Fruit fly (Drosophila melanogaster): ENCODE data around the gene Ltn1.

The Ltn1 gene

DNA sequence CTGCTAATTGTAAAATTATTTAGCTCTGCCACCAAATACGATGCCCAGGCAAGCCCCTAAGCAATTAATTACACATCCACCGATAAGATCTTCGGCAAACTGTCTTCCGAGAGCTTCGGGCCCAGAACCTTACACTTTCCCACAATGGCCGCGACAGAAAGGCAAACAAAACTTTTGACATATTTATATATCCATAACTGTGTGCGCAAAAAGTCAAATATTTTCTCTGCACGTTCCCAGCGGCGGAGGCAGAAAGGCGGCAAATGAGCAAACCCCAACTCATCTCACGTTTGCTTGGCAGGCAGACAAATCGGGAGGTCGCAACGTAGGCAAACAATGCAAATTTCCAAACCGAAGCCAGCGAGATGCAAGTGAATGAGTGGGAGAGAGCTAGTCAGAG is 7.1 kb upstream of the Ltn1 start:
- TF ChIP-seq Sp1 (GFP tag; optimal IDR thresholded peaks at IDR 0.05) (no peak), rgr (GFP tag; optimal IDR thresholded peaks at IDR 0.05) (no peak), woc (GFP tag; optimal IDR thresholded peaks at IDR 0.05) (no peak), Hr83 (GFP tag; optimal IDR thresholded peaks at IDR 0.05; ENCODE audit: poor library complexity, severe bottlenecking) (no peak), br (GFP tag; optimal IDR thresholded peaks at IDR 0.05) (no peak), dmrt93B (GFP tag; optimal IDR thresholded peaks at IDR 0.05) (no peak), sv (GFP tag; optimal IDR thresholded peaks at IDR 0.05) (no peak), tai (GFP tag; optimal IDR thresholded peaks at IDR 0.05) (no peak), Myc (optimal IDR thresholded peaks at IDR 0.05) (no peak), usp (GFP tag; optimal IDR thresholded peaks at IDR 0.05) (no peak)

DNA sequence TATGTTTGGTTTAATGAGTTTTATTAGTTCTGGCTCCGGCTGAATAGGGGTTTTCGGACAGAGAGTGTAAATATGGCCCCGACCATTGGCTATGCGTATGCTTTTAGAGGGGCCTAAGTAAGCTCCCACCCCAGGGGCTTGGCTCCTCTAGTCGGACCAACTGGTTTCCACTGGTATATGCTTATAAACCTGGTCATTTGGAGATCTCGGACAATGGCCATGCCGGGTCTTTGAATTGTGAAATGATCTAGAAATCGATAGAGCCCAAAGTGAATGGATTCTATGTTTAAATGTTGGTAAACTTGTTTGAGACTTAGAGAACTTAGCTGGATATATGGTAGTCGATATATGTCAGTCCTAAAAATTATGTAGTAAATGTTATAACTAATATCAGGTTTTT is 6.6 kb upstream of the Ltn1 start:
- TF ChIP-seq GATAd (GFP tag; optimal IDR thresholded peaks at IDR 0.05) = no peak
- no peak for TF ChIP-seq Hr83 (GFP tag; optimal IDR thresholded peaks at IDR 0.05; ENCODE audit: poor library complexity, severe bottlenecking)
- TF ChIP-seq lola (GFP tag; optimal IDR thresholded peaks at IDR 0.05) = no peak
- TF ChIP-seq jim (GFP tag; optimal IDR thresholded peaks at IDR 0.05) = no peak
- no peak for TF ChIP-seq rgr (GFP tag; optimal IDR thresholded peaks at IDR 0.05)
- no peak for TF ChIP-seq N (GFP tag; optimal IDR thresholded peaks at IDR 0.05)
- no peak for TF ChIP-seq CrebA (GFP tag; optimal IDR thresholded peaks at IDR 0.05; ENCODE audit: borderline replicate concordance)

DNA sequence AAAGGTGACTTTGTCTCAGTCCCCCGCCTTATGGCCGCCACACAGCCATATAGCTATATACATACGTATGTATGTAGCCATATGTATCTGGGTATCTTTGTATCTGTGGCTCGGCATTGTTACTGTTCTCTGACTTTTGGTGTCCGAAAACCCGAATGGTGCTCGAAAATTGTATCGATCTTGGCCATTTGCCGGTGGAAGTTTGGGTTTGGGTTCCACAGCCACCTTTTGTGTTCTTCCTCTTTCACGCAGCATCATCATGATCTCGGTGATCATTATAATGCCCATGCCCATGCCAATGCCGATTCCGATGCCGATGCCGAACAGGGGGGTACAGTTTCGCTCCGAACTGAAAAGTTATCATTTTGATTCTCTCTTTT is 5.9 kb upstream of the Ltn1 start:
- TF ChIP-seq fru (GFP tag; optimal IDR thresholded peaks at IDR 0.05) (peak; percentile 49), HLH106 (tag; optimal IDR thresholded peaks at IDR 0.05) (no peak), psq (GFP tag; optimal IDR thresholded peaks at IDR 0.05) (peak; percentile 0), Hr83 (GFP tag; optimal IDR thresholded peaks at IDR 0.05; ENCODE audit: poor library complexity, severe bottlenecking) (peak; percentile 1), CrebA (GFP tag; optimal IDR thresholded peaks at IDR 0.05; ENCODE audit: borderline replicate concordance) (no peak), Jra (GFP tag; optimal IDR thresholded peaks at IDR 0.05) (peak; percentile 27), Hnf4 (GFP tag; optimal IDR thresholded peaks at IDR 0.05) (no peak), woc (GFP tag; optimal IDR thresholded peaks at IDR 0.05) (peak; percentile 17), sage (GFP tag; optimal IDR thresholded peaks at IDR 0.05) (peak; percentile 35), h (GFP tag; optimal IDR thresholded peaks at IDR 0.05) (no peak), dl (GFP tag; optimal IDR thresholded peaks at IDR 0.05; ENCODE audit: insufficient read depth in 1 of 2, partially characterized antibody in 2 of 2) (no peak), Dif (GFP tag; optimal IDR thresholded peaks at IDR 0.05; ENCODE audit: partially characterized antibody) (peak; percentile 39)

DNA sequence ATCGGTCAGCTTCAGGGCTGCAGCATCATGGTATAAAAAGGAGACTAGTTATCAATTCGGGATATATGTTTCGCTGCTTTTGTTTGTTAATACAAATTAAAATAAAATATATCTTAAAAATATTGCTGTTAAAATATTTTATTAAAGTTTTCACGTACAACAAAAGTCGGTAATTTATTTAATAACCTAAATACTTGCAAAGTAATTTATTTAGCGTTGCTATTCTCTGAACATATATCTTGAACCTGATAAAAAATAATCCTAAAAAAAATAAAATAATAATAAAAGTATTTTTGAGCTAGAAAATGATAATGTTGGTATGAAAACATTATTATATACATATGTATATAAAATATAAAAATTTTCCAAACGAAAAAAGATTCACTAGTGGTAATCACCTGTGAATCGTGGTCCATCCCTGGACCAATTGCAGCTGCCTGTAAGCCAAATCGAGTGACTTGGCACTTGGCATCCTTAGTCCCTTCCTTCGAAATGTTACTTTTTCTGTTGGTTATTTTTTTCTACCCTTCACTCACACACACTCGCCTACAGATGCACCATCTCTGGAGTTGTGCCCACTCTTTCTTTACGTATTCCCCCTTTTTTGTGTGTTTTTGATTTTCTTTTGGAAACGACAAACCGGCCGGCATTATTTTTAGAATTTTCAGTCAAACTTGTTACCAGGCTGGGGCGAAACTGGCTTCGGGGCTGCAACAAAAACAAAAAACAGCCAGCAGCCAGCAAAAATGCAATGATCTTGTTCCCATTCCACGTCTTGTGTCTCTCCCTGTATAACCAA is 5.3 kb upstream of the Ltn1 start:
- TF ChIP-seq Hnf4 (GFP tag; optimal IDR thresholded peaks at IDR 0.05) = no peak
- TF ChIP-seq CrebA (GFP tag; optimal IDR thresholded peaks at IDR 0.05; ENCODE audit: borderline replicate concordance) = peak; percentile 59
- peak; percentile 88 for TF ChIP-seq Sp1 (GFP tag; optimal IDR thresholded peaks at IDR 0.05)
- TF ChIP-seq CG32264 (GFP tag; optimal IDR thresholded peaks at IDR 0.05) = no peak
- TF ChIP-seq usp (GFP tag; optimal IDR thresholded peaks at IDR 0.05) = no peak
- TF ChIP-seq jim (GFP tag; optimal IDR thresholded peaks at IDR 0.05) = no peak
- TF ChIP-seq Vsx2 (GFP tag; optimal IDR thresholded peaks at IDR 0.05; ENCODE audit: partially characterized antibody) = no peak
- no peak for TF ChIP-seq Abd-B (GFP tag; optimal IDR thresholded peaks at IDR 0.05)
- TF ChIP-seq lola (GFP tag; optimal IDR thresholded peaks at IDR 0.05) = no peak
- TF ChIP-seq fru (GFP tag; optimal IDR thresholded peaks at IDR 0.05) = no peak
- TF ChIP-seq Mio (GFP tag; optimal IDR thresholded peaks at IDR 0.05) = no peak
- no peak for TF ChIP-seq ey (GFP tag; optimal IDR thresholded peaks at IDR 0.05)
- TF ChIP-seq pan (optimal IDR thresholded peaks at IDR 0.05) = no peak
- no peak for TF ChIP-seq Dif (GFP tag; optimal IDR thresholded peaks at IDR 0.05; ENCODE audit: partially characterized antibody)
- TF ChIP-seq OdsH (GFP tag; optimal IDR thresholded peaks at IDR 0.05) = peak; percentile 51
- no peak for TF ChIP-seq dsf (GFP tag; optimal IDR thresholded peaks at IDR 0.05; ENCODE audit: borderline replicate concordance)
- no peak for TF ChIP-seq GATAd (GFP tag; optimal IDR thresholded peaks at IDR 0.05)
- TF ChIP-seq psq (GFP tag; optimal IDR thresholded peaks at IDR 0.05) = peak; percentile 58
- peak; percentile 82 for TF ChIP-seq HLH106 (tag; optimal IDR thresholded peaks at IDR 0.05)
- no peak for TF ChIP-seq Myc (optimal IDR thresholded peaks at IDR 0.05)
- TF ChIP-seq dl (GFP tag; optimal IDR thresholded peaks at IDR 0.05; ENCODE audit: insufficient read depth in 1 of 2, partially characterized antibody in 2 of 2) = no peak
- peak; percentile 6 for TF ChIP-seq woc (GFP tag; optimal IDR thresholded peaks at IDR 0.05)
- no peak for TF ChIP-seq N (GFP tag; optimal IDR thresholded peaks at IDR 0.05)
- TF ChIP-seq Rel (GFP tag; optimal IDR thresholded peaks at IDR 0.05) = peak; percentile 34
- peak; percentile 67 for TF ChIP-seq Rel (tag; optimal IDR thresholded peaks at IDR 0.05)
- TF ChIP-seq Jra (GFP tag; optimal IDR thresholded peaks at IDR 0.05) = no peak
- TF ChIP-seq CG9705 (GFP tag; optimal IDR thresholded peaks at IDR 0.05) = no peak
- TF ChIP-seq brk (GFP tag; optimal IDR thresholded peaks at IDR 0.05) = no peak
- TF ChIP-seq foxo (GFP tag; optimal IDR thresholded peaks at IDR 0.05) = peak in 1 of 2 experiments; percentile 74
- TF ChIP-seq h (GFP tag; optimal IDR thresholded peaks at IDR 0.05) = no peak
- TF ChIP-seq sv (GFP tag; optimal IDR thresholded peaks at IDR 0.05) = no peak
- TF ChIP-seq tai (GFP tag; optimal IDR thresholded peaks at IDR 0.05) = peak; percentile 19
- peak; percentile 67 for TF ChIP-seq dmrt93B (GFP tag; optimal IDR thresholded peaks at IDR 0.05)
- no peak for TF ChIP-seq Hr83 (GFP tag; optimal IDR thresholded peaks at IDR 0.05; ENCODE audit: poor library complexity, severe bottlenecking)
- TF ChIP-seq rgr (GFP tag; optimal IDR thresholded peaks at IDR 0.05) = peak; percentile 30
- no peak for TF ChIP-seq Dfd (GFP tag; optimal IDR thresholded peaks at IDR 0.05)
- TF ChIP-seq Hr78 (GFP tag; optimal IDR thresholded peaks at IDR 0.05) = no peak

Measured in whole organism, wandering third instar larva.